Worm (Caenorhabditis elegans) whole organism, L3 larva: Measurements from ENCODE around the gene B0250.7.

ENCODE experiments used
- R02D3.7 ChIP-seq: fragments of 150-350 bp; optimal IDR thresholded peaks from 2 replicates; lab custom pipeline; 2014; ENCODE audit warnings: missing biosample characterization, missing genetic modification characterization
- ZK546.5 ChIP-seq: sonication (generic microtip); optimal IDR thresholded peaks from 2 replicates; lab custom pipeline; 2017; ENCODE audit warnings: missing biosample characterization, missing genetic modification characterization
- aly-2 ChIP-seq: fragments of 150-350 bp; optimal IDR thresholded peaks from 2 replicates; lab custom pipeline; 2014; ENCODE audit warnings: missing biosample characterization, missing genetic modification characterization
- ama-1 ChIP-seq: fragments of 150-350 bp; optimal IDR thresholded peaks from 2 replicates; lab custom pipeline; 2018
- ceh-16 ChIP-seq: sonication (generic microtip); optimal IDR thresholded peaks from 2 replicates; lab custom pipeline; 2017; ENCODE audit warnings: missing biosample characterization, missing genetic modification characterization
- ceh-28 ChIP-seq: fragments of 150-350 bp; optimal IDR thresholded peaks from 2 replicates; lab custom pipeline; 2014; ENCODE audit warnings: missing biosample characterization, missing genetic modification reagents, missing genetic modification characterization
- ceh-82 ChIP-seq: fragments of 150-350 bp; optimal IDR thresholded peaks from 2 replicates; lab custom pipeline; 2014; ENCODE audit warnings: missing biosample characterization, missing genetic modification characterization
- daf-12 ChIP-seq: fragments of 150-350 bp; optimal IDR thresholded peaks from 2 replicates; lab custom pipeline; 2014; ENCODE audit warnings: missing biosample characterization, missing genetic modification reagents, missing genetic modification characterization
- egl-5 ChIP-seq: fragments of 150-350 bp; optimal IDR thresholded peaks from 2 replicates; lab custom pipeline; 2017; ENCODE audit warnings: missing biosample characterization, missing genetic modification reagents, missing genetic modification characterization, inconsistent platforms
- elt-1 ChIP-seq: fragments of 150-350 bp; optimal IDR thresholded peaks from 2 replicates; lab custom pipeline; 2014; ENCODE audit warnings: missing biosample characterization, missing genetic modification characterization
- fkh-10 ChIP-seq: sonication (generic microtip); optimal IDR thresholded peaks from 2 replicates; lab custom pipeline; 2017; ENCODE audit warnings: missing biosample characterization, missing genetic modification reagents, missing genetic modification characterization
- fkh-2 ChIP-seq: fragments of 150-350 bp; optimal IDR thresholded peaks from 2 replicates; lab custom pipeline; 2014; ENCODE audit warnings: missing biosample characterization, missing genetic modification reagents, missing genetic modification characterization
- hmg-11 ChIP-seq: sonication (generic microtip); optimal IDR thresholded peaks from 2 replicates; lab custom pipeline; 2016; ENCODE audit warnings: missing genetic modification characterization, missing compliant biosample characterization
- lin-39 ChIP-seq: fragments of 150-350 bp; optimal IDR thresholded peaks from 2 replicates; lab custom pipeline; 2018; ENCODE audit warnings: missing biosample characterization, missing genetic modification reagents, missing genetic modification characterization
- lsy-12 ChIP-seq: sonication (generic microtip); optimal IDR thresholded peaks from 2 replicates; lab custom pipeline; 2016; ENCODE audit warnings: mild to moderate bottlenecking, missing genetic modification characterization, missing compliant biosample characterization
- mml-1 ChIP-seq: fragments of 150-350 bp; sonication (generic microtip); optimal IDR thresholded peaks from 3 replicates; lab custom pipeline; 2014; ENCODE audit warnings: missing biosample characterization, missing genetic modification characterization
- nfya-1 ChIP-seq: sonication (generic microtip); optimal IDR thresholded peaks from 2 replicates; lab custom pipeline; 2017; ENCODE audit warnings: missing genetic modification characterization, mild to moderate bottlenecking, missing compliant biosample characterization, antibody characterized with exemption, moderate library complexity; ENCODE audit not compliant: insufficient read depth
- nhr-11 ChIP-seq: fragments of 150-350 bp; optimal IDR thresholded peaks from 2 replicates; lab custom pipeline; 2014; ENCODE audit warnings: missing biosample characterization, missing genetic modification characterization
- nhr-12 ChIP-seq: fragments of 150-350 bp; optimal IDR thresholded peaks from 2 replicates; lab custom pipeline; 2014; ENCODE audit warnings: missing biosample characterization, missing genetic modification characterization
- nhr-23 ChIP-seq: fragments of 150-350 bp; optimal IDR thresholded peaks from 2 replicates; lab custom pipeline; 2014; ENCODE audit warnings: missing biosample characterization, missing genetic modification reagents, missing genetic modification characterization
- nhr-237 ChIP-seq: fragments of 150-350 bp; optimal IDR thresholded peaks from 2 replicates; lab custom pipeline; 2014; ENCODE audit warnings: missing biosample characterization, missing genetic modification characterization
- nhr-25 ChIP-seq: sonication (generic microtip); optimal IDR thresholded peaks from 2 replicates; lab custom pipeline; 2017; ENCODE audit warnings: missing biosample characterization, missing genetic modification characterization
- nhr-28 ChIP-seq: fragments of 150-350 bp; optimal IDR thresholded peaks from 2 replicates; lab custom pipeline; 2014; ENCODE audit warnings: missing biosample characterization, missing genetic modification characterization
- nhr-43 ChIP-seq: sonication (generic microtip); optimal IDR thresholded peaks from 2 replicates; lab custom pipeline; 2016; ENCODE audit warnings: mild to moderate bottlenecking, missing genetic modification characterization, missing compliant biosample characterization; ENCODE audit not compliant: poor library complexity, severe bottlenecking
- nhr-67 ChIP-seq: fragments of 150-350 bp; optimal IDR thresholded peaks from 2 replicates; lab custom pipeline; 2014; ENCODE audit warnings: missing biosample characterization, missing genetic modification characterization
- nhr-76 ChIP-seq: fragments of 150-350 bp; sonication (generic microtip); optimal IDR thresholded peaks from 5 replicates; lab custom pipeline; 2014; ENCODE audit warnings: missing biosample characterization, missing genetic modification characterization
- nhr-77 ChIP-seq: fragments of 150-350 bp; optimal IDR thresholded peaks from 2 replicates; lab custom pipeline; 2014; ENCODE audit warnings: missing biosample characterization, missing genetic modification characterization
- pha-4 ChIP-seq: fragments of 150-350 bp; optimal IDR thresholded peaks from 2 replicates; lab custom pipeline; 2014; ENCODE audit warnings: missing biosample characterization, missing genetic modification reagents, missing genetic modification characterization
- pqm-1 ChIP-seq: fragments of 150-350 bp; optimal IDR thresholded peaks from 2 replicates; lab custom pipeline; 2017; ENCODE audit warnings: missing biosample characterization, missing genetic modification characterization, inconsistent platforms
- sea-2 ChIP-seq: fragments of 150-350 bp; sonication (generic microtip); optimal IDR thresholded peaks from 4 replicates; lab custom pipeline; 2014; ENCODE audit warnings: missing biosample characterization, missing genetic modification reagents, missing genetic modification characterization
- skn-1 ChIP-seq: fragments of 150-350 bp; optimal IDR thresholded peaks from 2 replicates; lab custom pipeline; 2014; ENCODE audit warnings: missing biosample characterization, missing genetic modification characterization
- snpc-4 ChIP-seq: fragments of 150-350 bp; optimal IDR thresholded peaks from 2 replicates; lab custom pipeline; 2014; ENCODE audit warnings: missing biosample characterization, missing genetic modification characterization
- tbx-2 ChIP-seq: sonication (generic microtip); optimal IDR thresholded peaks from 2 replicates; lab custom pipeline; 2016; ENCODE audit warnings: mild to moderate bottlenecking, missing genetic modification characterization, missing compliant biosample characterization
- unc-39 ChIP-seq: sonication (generic microtip); optimal IDR thresholded peaks from 4 replicates; lab custom pipeline; 2017; ENCODE audit warnings: missing biosample characterization, missing genetic modification characterization
- unc-62 ChIP-seq: fragments of 150-350 bp; sonication (generic microtip); optimal IDR thresholded peaks from 4 replicates; lab custom pipeline; 2014; ENCODE audit warnings: missing biosample characterization, missing genetic modification reagents, missing genetic modification characterization
- zag-1 ChIP-seq: fragments of 150-350 bp; optimal IDR thresholded peaks from 2 replicates; lab custom pipeline; 2014; ENCODE audit warnings: missing biosample characterization, missing genetic modification characterization
- ztf-11 ChIP-seq: fragments of 150-350 bp; optimal IDR thresholded peaks from 2 replicates; lab custom pipeline; 2014; ENCODE audit warnings: missing biosample characterization, missing genetic modification characterization
- ztf-4 ChIP-seq: fragments of 150-350 bp; optimal IDR thresholded peaks from 2 replicates; lab custom pipeline; 2014; ENCODE audit warnings: missing biosample characterization, missing genetic modification characterization

B0250.7 gene

DNA sequence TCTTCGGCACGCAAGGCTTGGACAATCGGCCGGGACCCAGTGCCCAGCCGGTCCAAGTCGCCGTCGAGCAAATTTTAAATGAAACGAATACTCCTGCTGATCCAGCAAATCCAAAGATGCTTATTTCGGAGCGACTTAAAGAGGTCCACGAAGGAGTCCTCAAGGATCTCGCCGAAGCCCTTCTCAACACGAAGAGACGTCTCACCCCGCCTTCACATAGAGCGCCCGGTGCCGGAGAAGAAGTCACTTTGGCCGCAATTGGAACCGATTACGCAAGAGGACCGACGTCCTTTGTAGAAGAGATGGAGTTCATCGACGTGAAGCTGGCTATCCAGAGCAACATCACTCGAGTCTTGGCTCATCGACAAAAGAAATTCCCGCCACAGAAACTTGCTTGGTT lies 33.6 kb upstream of the B0250.7 start:
- TF ChIP-seq ceh-28 (tag; lab: Kevin White, UChicago) (no peak), nhr-12 (no peak), fkh-2 (no peak), hmg-11 (tag; lab: Kevin White, UChicago) (no peak), R02D3.7 (tag; lab: Kevin White, UChicago) (no peak), nhr-237 (tag; lab: Kevin White, UChicago) (no peak), lsy-12 (tag; lab: Kevin White, UChicago) (no peak), egl-5 (no peak), ceh-16 (no peak), elt-1 (tag; lab: Kevin White, UChicago) (no peak), nhr-43 (tag; lab: Kevin White, UChicago) (no peak), mml-1 (tag; lab: Kevin White, UChicago) (no peak), tbx-2 (tag; lab: Kevin White, UChicago) (no peak), snpc-4 (no peak), nhr-23 (no peak), lin-39 (no peak)

DNA sequence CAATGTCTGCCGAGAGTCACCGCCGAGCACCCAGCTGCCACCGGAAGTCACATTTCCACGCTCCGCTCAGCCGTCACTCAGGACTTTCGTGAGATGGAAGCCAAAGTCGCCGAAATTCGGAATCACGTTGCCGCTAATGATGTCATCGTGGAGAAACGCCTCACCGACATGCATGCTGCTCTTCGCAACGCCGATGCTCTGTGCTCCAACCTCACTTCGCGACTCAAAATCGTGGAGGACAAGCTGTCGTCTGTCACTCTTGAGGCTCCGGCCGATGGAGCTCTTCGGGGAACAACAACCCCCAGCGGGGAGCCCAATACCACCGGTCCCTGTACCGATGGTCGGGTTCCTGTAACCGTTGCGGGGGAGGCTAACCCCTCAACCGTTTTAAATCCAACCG lies 30.7 kb upstream of the B0250.7 start:
- TF ChIP-seq hmg-11 (tag; lab: Kevin White, UChicago) (no peak), pqm-1 (no peak), fkh-10 (GFP tag; lab: Kevin White, UChicago) (no peak), nhr-77 (tag; lab: Kevin White, UChicago) (no peak), aly-2 (tag; lab: Kevin White, UChicago) (no peak), mml-1 (tag; lab: Kevin White, UChicago) (no peak), nhr-67 (tag; lab: Kevin White, UChicago) (no peak), unc-62 (no peak), zag-1 (tag; lab: Kevin White, UChicago) (no peak), sea-2 (GFP tag; lab: Kevin White, UChicago) (no peak), ceh-28 (tag; lab: Kevin White, UChicago) (no peak), nfya-1 (no peak), unc-39 (tag; lab: Kevin White, UChicago) (no peak), skn-1 (tag; lab: Kevin White, UChicago) (no peak), daf-12 (tag; lab: Kevin White, UChicago) (no peak)

ce11 chrV:20504997-20505396 lies 29.1 kb upstream of the B0250.7 start, which contains the start of gene Y38H6C.4:
TSS of gene Y38H6C.4 (minus strand) at chrV:20505097.
- TF ChIP-seq nhr-77 (tag; lab: Kevin White, UChicago) (no peak), skn-1 (tag; lab: Kevin White, UChicago) (no peak), lin-39 (no peak), nhr-12 (no peak), fkh-10 (GFP tag; lab: Kevin White, UChicago) (no peak), ceh-16 (no peak), mml-1 (tag; lab: Kevin White, UChicago) (no peak), egl-5 (no peak), zag-1 (tag; lab: Kevin White, UChicago) (no peak), nhr-43 (tag; lab: Kevin White, UChicago) (no peak), pqm-1 (no peak), elt-1 (tag; lab: Kevin White, UChicago) (no peak), nhr-25 (tag; lab: Kevin White, UChicago) (no peak), pha-4 (tag; lab: Kevin White, UChicago) (no peak), ZK546.5 (tag; lab: Kevin White, UChicago) (no peak), ztf-4 (tag; lab: Kevin White, UChicago) (no peak), nhr-28 (tag; lab: Kevin White, UChicago) (no peak), unc-62 (no peak), ceh-28 (tag; lab: Kevin White, UChicago) (no peak), nhr-11 (tag; lab: Kevin White, UChicago) (no peak)
- TF ChIP-seq, all 47 proteins: peak for 0

DNA sequence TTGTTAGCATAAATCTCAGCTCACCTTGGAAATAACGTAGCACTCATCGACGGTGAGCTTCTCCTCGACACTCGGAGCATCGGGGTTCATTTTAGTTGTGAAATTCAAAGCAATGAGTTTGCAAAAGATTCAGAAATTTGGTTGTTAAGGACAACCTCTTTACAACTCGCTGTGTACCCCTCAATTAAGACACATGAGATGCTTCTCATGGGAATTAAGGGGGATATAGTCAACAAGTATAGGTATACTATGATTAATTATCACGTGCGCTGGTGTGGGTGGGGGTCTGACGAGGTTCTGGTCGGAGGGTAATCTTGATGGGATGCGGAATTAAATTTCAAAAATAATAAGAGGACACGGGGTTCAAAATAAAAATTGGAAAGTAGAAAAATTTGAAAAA lies 24.5 kb upstream of the B0250.7 start, which contains the start of gene dct-14:
dct-14 (minus strand) TSS at position 101 of the 400 bp plus-strand sequence.
- TF ChIP-seq nhr-76 (tag; lab: Kevin White, UChicago) (no peak), ceh-82 (tag; lab: Kevin White, UChicago) (no peak), nhr-11 (tag; lab: Kevin White, UChicago) (no peak), skn-1 (tag; lab: Kevin White, UChicago) (no peak), elt-1 (tag; lab: Kevin White, UChicago) (no peak), ztf-4 (tag; lab: Kevin White, UChicago) (no peak), sea-2 (GFP tag; lab: Kevin White, UChicago) (no peak), ztf-11 (tag; lab: Kevin White, UChicago) (no peak), ama-1 (lab: Kevin White, UChicago) (no peak), daf-12 (tag; lab: Kevin White, UChicago) (no peak)
